Worm (Caenorhabditis elegans): Measurements from ENCODE around the gene syx-2.

syx-2 gene

ce11 chrX:13941296-13941695, 18.7 kb upstream of the syx-2 start:
- TF ChIP-seq unc-55 (GFP tag; optimal IDR thresholded peaks at IDR 0.05) (peak; percentile 24), ceh-30 (tag; optimal IDR thresholded peaks at IDR 0.05) (no peak)

- TF ChIP-seq ets-4 (tag; optimal IDR thresholded peaks at IDR 0.05): no peak
- no peak for TF ChIP-seq pqm-1 (tag; optimal IDR thresholded peaks at IDR 0.05)
- TF ChIP-seq pax-1 (tag; optimal IDR thresholded peaks at IDR 0.05): no peak
Observed at ce11 chrX:13941865-13942264, 18.1 kb upstream of the syx-2 start.

- TF ChIP-seq pqm-1 (tag; optimal IDR thresholded peaks at IDR 0.05): no peak
- peak; percentile 64 for TF ChIP-seq ceh-31 (tag; optimal IDR thresholded peaks at IDR 0.05)
- TF ChIP-seq C38D4.7 (GFP tag; optimal IDR thresholded peaks at IDR 0.05): no peak
- TF ChIP-seq unc-42 (tag; optimal IDR thresholded peaks at IDR 0.05): peak; percentile 96
- no peak for TF ChIP-seq fkh-6 (tag; optimal IDR thresholded peaks at IDR 0.05)
Observed at ce11 chrX:13944184-13944583, 15.8 kb upstream of the syx-2 start.

DNA sequence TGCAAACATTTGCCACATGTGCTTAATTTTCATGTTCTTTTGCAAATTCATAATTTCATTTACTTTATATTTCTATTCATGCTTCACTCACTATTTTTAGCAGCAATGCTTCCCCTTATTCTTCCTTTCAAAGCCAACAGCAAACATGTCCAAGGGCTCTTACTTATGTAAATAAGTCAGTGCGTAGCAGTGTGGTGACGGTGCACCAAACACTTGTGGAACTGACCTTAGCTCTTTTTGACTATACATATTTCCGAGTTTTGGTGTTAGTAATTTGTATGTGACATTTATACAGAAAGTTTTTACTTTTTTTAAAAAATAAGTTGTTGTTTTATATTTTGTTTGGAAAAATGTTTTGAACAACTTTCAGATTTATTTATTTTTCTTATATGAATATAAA, 14.9 kb upstream of the syx-2 start:
- TF ChIP-seq fkh-6 (tag; optimal IDR thresholded peaks at IDR 0.05) (no peak), ahr-1 (tag; optimal IDR thresholded peaks at IDR 0.05) (no peak), ama-1 (optimal IDR thresholded peaks at IDR 0.05) (no peak), pag-3 (tag; optimal IDR thresholded peaks at IDR 0.05; ENCODE audit: borderline replicate concordance) (no peak), pax-1 (tag; optimal IDR thresholded peaks at IDR 0.05) (no peak), elt-2 (tag; optimal IDR thresholded peaks at IDR 0.05) (no peak), pqm-1 (tag; optimal IDR thresholded peaks at IDR 0.05) (no peak), ceh-19 (GFP tag; optimal IDR thresholded peaks at IDR 0.05) (no peak), unc-42 (tag; optimal IDR thresholded peaks at IDR 0.05) (no peak), hlh-30 (tag; optimal IDR thresholded peaks at IDR 0.05; ENCODE audit: insufficient read depth) (no peak), ceh-22 (tag; optimal IDR thresholded peaks at IDR 0.05) (no peak), unc-3 (GFP tag; conservative IDR thresholded peaks at IDR 0.05) (no peak), unc-3 (tag; optimal IDR thresholded peaks at IDR 0.05) (no peak)

- TF ChIP-seq nhr-11 (tag; optimal IDR thresholded peaks at IDR 0.05) (no peak), ceh-14 (tag; optimal IDR thresholded peaks at IDR 0.05) (peak; percentile 79), syd-9 (tag; optimal IDR thresholded peaks at IDR 0.05) (peak; percentile 12), ceh-30 (tag; optimal IDR thresholded peaks at IDR 0.05) (no peak), eyg-1 (tag; optimal IDR thresholded peaks at IDR 0.05) (no peak), pqm-1 (tag; optimal IDR thresholded peaks at IDR 0.05) (no peak), pag-3 (tag; optimal IDR thresholded peaks at IDR 0.05; ENCODE audit: borderline replicate concordance) (no peak), ceh-48 (tag; optimal IDR thresholded peaks at IDR 0.05) (no peak), hlh-15 (tag; optimal IDR thresholded peaks at IDR 0.05) (no peak), pax-1 (tag; optimal IDR thresholded peaks at IDR 0.05) (no peak), sdc-2 (tag; optimal IDR thresholded peaks at IDR 0.05) (peak; percentile 52), unc-3 (GFP tag; conservative IDR thresholded peaks at IDR 0.05) (no peak), unc-3 (tag; optimal IDR thresholded peaks at IDR 0.05) (no peak), ceh-9 (tag; optimal IDR thresholded peaks at IDR 0.05) (no peak), lin-11 (tag; optimal IDR thresholded peaks at IDR 0.05) (no peak), mec-3 (tag; optimal IDR thresholded peaks at IDR 0.05; ENCODE audit: borderline replicate concordance) (no peak), npax-4 (tag; optimal IDR thresholded peaks at IDR 0.05) (no peak), fkh-6 (tag; optimal IDR thresholded peaks at IDR 0.05) (no peak), ceh-6 (GFP tag; optimal IDR thresholded peaks at IDR 0.05) (peak; percentile 48), tbx-7 (tag; optimal IDR thresholded peaks at IDR 0.05) (no peak), K02D7.2 (tag; optimal IDR thresholded peaks at IDR 0.05) (no peak), hlh-30 (tag; optimal IDR thresholded peaks at IDR 0.05; ENCODE audit: insufficient read depth) (no peak), sox-2 (GFP tag; IDR thresholded peaks at IDR 0.05) (no peak), ceh-2 (tag; optimal IDR thresholded peaks at IDR 0.05) (no peak), fkh-10 (GFP tag; optimal IDR thresholded peaks at IDR 0.05) (no peak), pha-4 (tag; optimal IDR thresholded peaks at IDR 0.05) (no peak), ceh-22 (tag; optimal IDR thresholded peaks at IDR 0.05) (no peak), ceh-34 (tag; optimal IDR thresholded peaks at IDR 0.05) (peak; percentile 31), ceh-45 (GFP tag; IDR thresholded peaks at IDR 0.05) (no peak), unc-86 (tag; optimal IDR thresholded peaks at IDR 0.05) (no peak), ama-1 (optimal IDR thresholded peaks at IDR 0.05) (no peak), C08G9.2 (tag; optimal IDR thresholded peaks at IDR 0.05) (peak; percentile 6), gmeb-2 (tag; optimal IDR thresholded peaks at IDR 0.05) (peak; percentile 5), ttx-3 (tag; optimal IDR thresholded peaks at IDR 0.05) (no peak), rnt-1 (tag; optimal IDR thresholded peaks at IDR 0.05) (peak; percentile 76), F13H6.1 (tag; optimal IDR thresholded peaks at IDR 0.05) (peak; percentile 43)
Observed at ce11 chrX:13945524-13945923, 14.4 kb upstream of the syx-2 start.

Measured in whole organism, late embryonic.